Fruit fly (Drosophila melanogaster) S2 (cell line): ENCODE results near the gene Rab9Fa.

Source experiments
- CG8478 ChIP-seq: fragments of >200 bp; optimal IDR thresholded peaks from 2 replicates; lab custom pipeline; 2018
- CTCF ChIP-seq, 2 experiments: fragments of >200 bp; optimal IDR thresholded peaks; 2 replicates each; lab custom pipeline; 2018

DNA sequence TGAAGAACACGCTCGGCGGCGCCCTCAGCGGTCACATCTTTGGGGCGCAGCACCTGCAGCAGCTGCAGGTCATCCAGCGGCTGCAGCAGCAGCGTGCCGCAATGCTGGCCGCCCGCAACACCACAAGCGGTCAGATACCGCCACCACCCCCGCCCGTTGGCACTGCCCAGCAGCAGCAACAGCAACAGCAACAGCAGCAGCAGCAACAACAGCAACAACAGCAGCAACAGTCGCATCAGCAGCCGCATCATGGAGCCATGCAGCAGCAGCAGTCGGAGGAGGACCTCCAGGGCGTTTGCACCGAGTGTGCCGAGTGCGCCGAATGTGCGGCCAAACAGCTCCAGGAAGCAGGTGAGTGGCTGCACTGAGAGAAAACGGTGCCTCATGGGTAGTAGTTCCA lies 38.2 kb downstream of the Rab9Fa start:
- TF ChIP-seq CG8478 (lab: Kevin White, UChicago) (no peak), CTCF (optimal IDR thresholded peaks at IDR 0.05; lab: Kevin White, UChicago) (no peak)
